Fruit fly (Drosophila melanogaster) whole organism, embryonic: ENCODE data around the gene Rlb1.

ENCODE experiments used
- Antp ChIP-seq: fragments of 200-800 bp; sonication (Bioruptor generic); optimal IDR thresholded peaks from 3 replicates; lab custom pipeline; 2016; ENCODE audit warnings: missing biosample characterization, missing genetic modification characterization
- B-H2 ChIP-seq: fragments of 200-800 bp; sonication (Bioruptor generic); optimal IDR thresholded peaks from 2 replicates; lab custom pipeline; 2018; ENCODE audit warnings: missing biosample characterization, mild to moderate bottlenecking, missing genetic modification characterization
- CG10431 ChIP-seq: fragments of 200-800 bp; sonication (Bioruptor generic); optimal IDR thresholded peaks from 3 replicates; lab custom pipeline; 2018; ENCODE audit warnings: missing biosample characterization, mild to moderate bottlenecking, missing genetic modification characterization
- CG11247 ChIP-seq: fragments of 200-800 bp; sonication (Bioruptor generic); IDR thresholded peaks from 2 replicates; pipeline ENCODE4 v1.3.6; 2022; ENCODE audit warnings: missing biosample characterization, missing genetic modification characterization
- CG11560 ChIP-seq: fragments of 200-800 bp; sonication (Bioruptor generic); IDR thresholded peaks from 3 replicates; pipeline ENCODE4 v1.3.6; 2022; ENCODE audit warnings: missing biosample characterization, missing genetic modification characterization
- CG11695 ChIP-seq: fragments of 200-800 bp; sonication (Bioruptor generic); IDR thresholded peaks from 3 replicates; pipeline ENCODE4 v1.3.6; 2022; ENCODE audit warnings: missing biosample characterization, missing genetic modification characterization
- CG13424 ChIP-seq: fragments of 200-800 bp; sonication (Bioruptor generic); optimal IDR thresholded peaks from 2 replicates; lab custom pipeline; 2019; ENCODE audit warnings: missing biosample characterization, mild to moderate bottlenecking, missing genetic modification characterization, moderate library complexity
- CG13894 ChIP-seq: fragments of 200-800 bp; sonication (Bioruptor generic); optimal IDR thresholded peaks from 3 replicates; lab custom pipeline; 2018; ENCODE audit warnings: missing biosample characterization, mild to moderate bottlenecking, missing genetic modification characterization, moderate library complexity
- CG14710 ChIP-seq: fragments of 200-800 bp; sonication (Bioruptor generic); optimal IDR thresholded peaks from 3 replicates; lab custom pipeline; 2019; ENCODE audit warnings: missing biosample characterization, mild to moderate bottlenecking, missing genetic modification characterization, moderate library complexity
- CG15601 ChIP-seq: fragments of 200-800 bp; sonication (Bioruptor generic); optimal IDR thresholded peaks from 3 replicates; lab custom pipeline; 2019; ENCODE audit warnings: missing biosample characterization, mild to moderate bottlenecking, missing genetic modification characterization, moderate library complexity
- CG16815 ChIP-seq: fragments of 200-800 bp; sonication (Bioruptor generic); optimal IDR thresholded peaks from 3 replicates; lab custom pipeline; 2017; ENCODE audit warnings: missing biosample characterization, mild to moderate bottlenecking, missing genetic modification characterization
- CG16863 ChIP-seq: fragments of 200-800 bp; sonication (Bioruptor generic); optimal IDR thresholded peaks from 3 replicates; lab custom pipeline; 2016; ENCODE audit warnings: missing biosample characterization, missing genetic modification characterization
- CG17568 ChIP-seq: fragments of 200-800 bp; sonication (Bioruptor generic); optimal IDR thresholded peaks from 2 replicates; lab custom pipeline; 2018; ENCODE audit warnings: missing biosample characterization, mild to moderate bottlenecking, missing genetic modification characterization, moderate library complexity
- CG2202 ChIP-seq: fragments of 200-800 bp; sonication (Bioruptor generic); optimal IDR thresholded peaks from 2 replicates; lab custom pipeline; 2018; ENCODE audit warnings: missing biosample characterization, mild to moderate bottlenecking, missing genetic modification characterization
- CG3163 ChIP-seq: fragments of 200-800 bp; sonication (Bioruptor generic); optimal IDR thresholded peaks from 3 replicates; lab custom pipeline; 2016; ENCODE audit warnings: missing biosample characterization, missing genetic modification characterization
- CG32532 ChIP-seq: fragments of 200-800 bp; sonication (Bioruptor generic); IDR thresholded peaks from 2 replicates; pipeline ENCODE4 v1.3.6; 2022; ENCODE audit warnings: missing biosample characterization, missing genetic modification characterization
- CG3407 ChIP-seq: fragments of 200-800 bp; sonication (Bioruptor generic); optimal IDR thresholded peaks from 2 replicates; lab custom pipeline; 2018; ENCODE audit warnings: missing biosample characterization, mild to moderate bottlenecking, missing genetic modification characterization
- CG3726 ChIP-seq: fragments of 200-800 bp; sonication (Bioruptor generic); IDR thresholded peaks from 3 replicates; pipeline ENCODE4, ENCODE4 v1.3.6; 2022; ENCODE audit warnings: missing biosample characterization, missing genetic modification characterization
- CG4854 ChIP-seq: fragments of 200-800 bp; sonication (Bioruptor generic); optimal IDR thresholded peaks from 2 replicates; lab custom pipeline; 2016; ENCODE audit warnings: missing biosample characterization, missing genetic modification characterization, inconsistent platforms
- CG5180 ChIP-seq: fragments of 200-800 bp; sonication (Bioruptor generic); optimal IDR thresholded peaks from 3 replicates; lab custom pipeline; 2017; ENCODE audit warnings: missing biosample characterization, missing genetic modification characterization, mild to moderate bottlenecking, moderate library complexity, missing genetic modification reagents
- CG7987 ChIP-seq: fragments of 200-800 bp; sonication (Bioruptor generic); optimal IDR thresholded peaks from 2 replicates; lab custom pipeline; 2018; ENCODE audit warnings: missing biosample characterization, mild to moderate bottlenecking, missing genetic modification characterization, moderate library complexity
- CG8765 ChIP-seq: fragments of 200-800 bp; sonication (Bioruptor generic); IDR thresholded peaks from 2 replicates; pipeline ENCODE4 v1.3.6; 2022; ENCODE audit warnings: missing biosample characterization, missing genetic modification characterization
- CG9215 ChIP-seq: fragments of 200-800 bp; sonication (Bioruptor generic); IDR thresholded peaks from 2 replicates; pipeline ENCODE4 v1.3.6; 2022; ENCODE audit warnings: missing biosample characterization, missing genetic modification characterization
- CHES-1-like ChIP-seq: fragments of 200-800 bp; sonication (Bioruptor generic); optimal IDR thresholded peaks from 2 replicates; lab custom pipeline; 2016; ENCODE audit warnings: missing biosample characterization, missing genetic modification characterization
- Chrac-16 ChIP-seq: fragments of 200-800 bp; sonication (Bioruptor generic); optimal IDR thresholded peaks from 3 replicates; lab custom pipeline; 2016; ENCODE audit warnings: missing biosample characterization, missing genetic modification characterization
- Dip3 ChIP-seq: fragments of 200-800 bp; sonication (Bioruptor generic); optimal IDR thresholded peaks from 3 replicates; lab custom pipeline; 2016; ENCODE audit warnings: missing biosample characterization, missing genetic modification characterization
- Doc3 ChIP-seq: fragments of 200-800 bp; sonication (Bioruptor generic); IDR thresholded peaks from 3 replicates; pipeline ENCODE4 v1.3.6; 2022; ENCODE audit warnings: missing biosample characterization, missing genetic modification characterization; ENCODE audit not compliant: partially characterized antibody
- ERR ChIP-seq: fragments of 200-800 bp; sonication (Bioruptor generic); optimal IDR thresholded peaks from 2 replicates; lab custom pipeline; 2016; ENCODE audit warnings: missing biosample characterization, missing genetic modification characterization
- Fer1 ChIP-seq: fragments of 200-800 bp; sonication (Bioruptor generic); optimal IDR thresholded peaks from 2 replicates; lab custom pipeline; 2017; ENCODE audit warnings: missing biosample characterization, mild to moderate bottlenecking, missing genetic modification characterization
- Pdp1 ChIP-seq, 2 experiments: fragments of 200-800 bp; sonication (Bioruptor generic); optimal IDR thresholded peaks; 3 replicates each; lab custom pipeline; 2016; ENCODE audit warnings: missing biosample characterization in 2 of 2, missing genetic modification characterization in 2 of 2, mild to moderate bottlenecking in 1 of 2, moderate library complexity in 1 of 2
- Ptx1 ChIP-seq: fragments of 200-800 bp; sonication (Bioruptor generic); IDR thresholded peaks from 2 replicates; pipeline ENCODE4 v1.3.6; 2022; ENCODE audit warnings: missing biosample characterization, missing genetic modification characterization
- Ravus ChIP-seq: fragments of 200-800 bp; sonication (Bioruptor generic); IDR thresholded peaks from 2 replicates; pipeline ENCODE4 v1.3.6; 2022; ENCODE audit warnings: missing biosample characterization, missing genetic modification characterization
- Rfx ChIP-seq: fragments of 200-800 bp; sonication (Bioruptor generic); IDR thresholded peaks from 2 replicates; pipeline ENCODE4 v1.3.6; 2022; ENCODE audit warnings: missing biosample characterization, missing genetic modification characterization
- Trl ChIP-seq, 3 experiments: fragments of >200 bp in 2 of 3; fragments of 200-800 bp in 1 of 3; sonication (Bioruptor generic) in 1 of 3; optimal IDR thresholded peaks; 2 replicates in 1 of 3; 3 replicates in 2 of 3; lab custom pipeline; 2016 to 2017; ENCODE audit warnings: missing biosample characterization in 1 of 3, missing genetic modification characterization in 1 of 3
- bowl ChIP-seq: fragments of 200-800 bp; sonication (Bioruptor generic); IDR thresholded peaks from 2 replicates; pipeline ENCODE4 v1.3.6; 2022; ENCODE audit warnings: missing biosample characterization, missing genetic modification characterization
- chn ChIP-seq: fragments of 200-800 bp; sonication (Bioruptor generic); optimal IDR thresholded peaks from 2 replicates; lab custom pipeline; 2016; ENCODE audit warnings: missing biosample characterization, missing genetic modification characterization
- corto ChIP-seq: fragments of 200-800 bp; sonication (Bioruptor generic); optimal IDR thresholded peaks from 2 replicates; lab custom pipeline; 2016; ENCODE audit warnings: missing biosample characterization, mild to moderate bottlenecking, missing genetic modification characterization, moderate library complexity
- grn ChIP-seq: fragments of 200-800 bp; sonication (Bioruptor generic); optimal IDR thresholded peaks from 3 replicates; lab custom pipeline; 2017; ENCODE audit warnings: missing biosample characterization, missing genetic modification characterization
- kah ChIP-seq: fragments of 200-800 bp; sonication (Bioruptor generic); optimal IDR thresholded peaks from 2 replicates; lab custom pipeline; 2018; ENCODE audit warnings: missing biosample characterization, mild to moderate bottlenecking, missing genetic modification characterization
- kni ChIP-seq: fragments of 200-800 bp; sonication (Bioruptor generic); optimal IDR thresholded peaks from 3 replicates; lab custom pipeline; 2017; ENCODE audit warnings: mild to moderate bottlenecking, missing biosample characterization, missing genetic modification reagents, missing genetic modification characterization
- lbe ChIP-seq: fragments of 200-800 bp; sonication (Bioruptor generic); optimal IDR thresholded peaks from 2 replicates; lab custom pipeline; 2016; ENCODE audit warnings: missing biosample characterization, mild to moderate bottlenecking, missing genetic modification characterization
- luna ChIP-seq: fragments of 200-800 bp; sonication (Bioruptor generic); optimal IDR thresholded peaks from 2 replicates; lab custom pipeline; 2016; ENCODE audit warnings: missing biosample characterization, missing genetic modification characterization
- mirr ChIP-seq: fragments of 200-800 bp; sonication (Bioruptor generic); optimal IDR thresholded peaks from 3 replicates; lab custom pipeline; 2018; ENCODE audit warnings: missing biosample characterization, mild to moderate bottlenecking, missing genetic modification characterization
- nerfin-1 ChIP-seq: fragments of 200-800 bp; sonication (Bioruptor generic); optimal IDR thresholded peaks from 3 replicates; lab custom pipeline; 2019; ENCODE audit warnings: missing biosample characterization, mild to moderate bottlenecking, missing genetic modification characterization, moderate library complexity
- pb ChIP-seq: fragments of 200-800 bp; sonication (Bioruptor generic); optimal IDR thresholded peaks from 3 replicates; lab custom pipeline; 2016; ENCODE audit warnings: missing biosample characterization, missing genetic modification characterization
- ranshi ChIP-seq: fragments of 200-800 bp; sonication (Bioruptor generic); IDR thresholded peaks from 2 replicates; pipeline ENCODE4 v1.3.6; 2022; ENCODE audit warnings: missing biosample characterization, missing genetic modification characterization
- repo ChIP-seq: fragments of 200-800 bp; sonication (Bioruptor generic); optimal IDR thresholded peaks from 2 replicates; lab custom pipeline; 2016; ENCODE audit warnings: missing biosample characterization, missing genetic modification characterization
- seq ChIP-seq: fragments of 200-800 bp; sonication (Bioruptor generic); IDR thresholded peaks from 2 replicates; pipeline ENCODE4 v1.3.6; 2022; ENCODE audit warnings: missing biosample characterization, missing genetic modification characterization
- twi ChIP-seq: fragments of 200-800 bp; optimal IDR thresholded peaks from 2 replicates; lab custom pipeline; 2019; ENCODE audit warnings: missing biosample characterization, mild to moderate bottlenecking, missing genetic modification characterization, moderate library complexity

The Rlb1 gene

DNA sequence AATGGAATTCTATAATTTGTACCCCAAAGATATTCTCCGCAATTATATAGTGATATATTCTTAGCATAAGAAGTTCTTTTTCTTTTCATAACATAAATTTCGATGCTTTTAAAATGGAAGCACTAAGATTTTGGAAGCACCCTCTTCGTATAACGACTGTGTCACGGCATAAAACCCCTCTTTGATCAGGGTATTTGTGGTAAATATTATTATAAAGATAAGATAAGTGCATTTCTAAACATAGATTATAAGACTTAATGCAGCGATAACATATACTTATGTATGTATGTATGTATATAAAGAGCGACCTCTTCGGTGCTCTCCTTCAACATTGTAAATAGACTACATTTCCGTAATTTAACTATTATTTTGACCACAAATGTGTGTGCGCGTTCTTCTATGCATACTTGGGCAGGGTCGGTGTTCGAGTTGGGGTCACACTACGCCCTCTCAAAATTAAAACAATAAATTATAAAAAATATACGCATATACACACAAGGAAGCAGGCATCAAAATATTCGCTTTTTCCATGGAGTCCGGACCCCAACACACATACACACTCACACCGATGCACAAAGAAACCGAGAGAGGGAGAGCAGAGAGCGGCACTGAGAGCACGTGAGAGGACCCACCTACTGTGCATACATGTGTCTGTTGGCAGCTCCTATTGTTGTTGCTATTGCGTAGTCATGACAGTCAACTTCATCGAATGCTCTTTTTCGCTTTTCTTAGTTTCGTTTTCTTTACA lies 37.3 kb downstream of the Rlb1 start (continued):
- TF ChIP-seq luna (no peak), Dip3 (GFP tag; lab: Kevin White, UChicago) (no peak), Doc3 (no peak), CG11247 (GFP tag; lab: Robert Waterston, UW) (no peak), CG16863 (GFP tag; lab: Kevin White, UChicago) (no peak), lbe (GFP tag; lab: Kevin White, UChicago) (peak; percentile 12), ERR (GFP tag; lab: Kevin White, UChicago) (peak; percentile 29), CG3163 (no peak), CG8765 (no peak), CG5180 (GFP tag; lab: Kevin White, UChicago) (peak; percentile 40), kah (GFP tag; lab: Kevin White, UChicago) (peak; percentile 1), CHES-1-like (no peak), CG13894 (tag; lab: Kevin White, UChicago) (no peak), chn (GFP tag; lab: Kevin White, UChicago) (no peak), pb (GFP tag; lab: Kevin White, UChicago) (no peak), seq (no peak), grn (GFP tag; lab: Kevin White, UChicago) (peak; percentile 50), CG2202 (peak; percentile 22), CG13424 (tag; lab: Kevin White, UChicago) (peak; percentile 31), Pdp1 (GFP tag; optimal IDR thresholded peaks at IDR 0.05; lab: Kevin White, UChicago) (peak in 1 of 2 experiments; percentile 63), Fer1 (GFP tag; lab: Kevin White, UChicago) (peak; percentile 26), Rfx (no peak), Trl (optimal IDR thresholded peaks at IDR 0.05; lab: Kevin White, UChicago) (peak; percentile 99 to 100), Trl (GFP tag; optimal IDR thresholded peaks at IDR 0.05; lab: Kevin White, UChicago) (peak; percentile 66), CG10431 (GFP tag; lab: Kevin White, UChicago) (no peak), mirr (GFP tag; lab: Kevin White, UChicago) (peak; percentile 1), CG7987 (GFP tag; lab: Kevin White, UChicago) (peak; percentile 21), CG9215 (GFP tag; lab: Robert Waterston, UW) (no peak), CG17568 (GFP tag; lab: Kevin White, UChicago) (peak; percentile 22), Chrac-16 (no peak), kni (GFP tag; lab: Kevin White, UChicago) (no peak), CG11695 (no peak), CG3407 (no peak), CG11560 (tag; lab: Robert Waterston, UW) (no peak), repo (GFP tag; lab: Kevin White, UChicago) (no peak), CG16815 (GFP tag; lab: Kevin White, UChicago) (no peak), CG14710 (tag; lab: Kevin White, UChicago) (peak; percentile 14), bowl (GFP tag; lab: Robert Waterston, UW) (no peak), nerfin-1 (peak; percentile 25), twi (peak; percentile 22), Antp (GFP tag; lab: Kevin White, UChicago) (no peak), ranshi (GFP tag; lab: Robert Waterston, UW) (no peak), corto (GFP tag; lab: Kevin White, UChicago) (peak; percentile 42), B-H2 (GFP tag; lab: Kevin White, UChicago) (peak; percentile 45), CG15601 (tag; lab: Kevin White, UChicago) (peak; percentile 52), Ptx1 (no peak), Ravus (GFP tag; lab: Robert Waterston, UW) (no peak), CG32532 (GFP tag; lab: Robert Waterston, UW) (no peak), CG3726 (GFP tag; lab: Robert Waterston, UW) (no peak), CG4854 (GFP tag; lab: Kevin White, UChicago) (no peak)
